Fruit fly (Drosophila melanogaster) whole organism, embryonic: ENCODE measurements around the gene Piezo.

Source experiments
- Atf-2 ChIP-seq: fragments of 200-800 bp; sonication (Bioruptor generic); optimal IDR thresholded peaks from 2 replicates; lab custom pipeline; 2016; ENCODE audit warnings: missing biosample characterization, missing genetic modification characterization
- CG11247 ChIP-seq: fragments of 200-800 bp; sonication (Bioruptor generic); IDR thresholded peaks from 2 replicates; pipeline ENCODE4 v1.3.6; 2022; ENCODE audit warnings: missing biosample characterization, missing genetic modification characterization
- CG12391 ChIP-seq: fragments of 200-800 bp; sonication (Bioruptor generic); optimal IDR thresholded peaks from 3 replicates; lab custom pipeline; 2018; ENCODE audit warnings: missing biosample characterization, mild to moderate bottlenecking, missing genetic modification characterization, moderate library complexity
- CG13775 ChIP-seq: fragments of 200-800 bp; sonication (Bioruptor generic); optimal IDR thresholded peaks from 3 replicates; lab custom pipeline; 2017; ENCODE audit warnings: missing biosample characterization, mild to moderate bottlenecking, missing genetic modification characterization
- CG13894 ChIP-seq: fragments of 200-800 bp; sonication (Bioruptor generic); optimal IDR thresholded peaks from 3 replicates; lab custom pipeline; 2018; ENCODE audit warnings: missing biosample characterization, mild to moderate bottlenecking, missing genetic modification characterization, moderate library complexity
- CG16863 ChIP-seq: fragments of 200-800 bp; sonication (Bioruptor generic); optimal IDR thresholded peaks from 3 replicates; lab custom pipeline; 2016; ENCODE audit warnings: missing biosample characterization, missing genetic modification characterization
- CG17361 ChIP-seq: fragments of 200-800 bp; sonication (Bioruptor generic); IDR thresholded peaks from 3 replicates; pipeline ENCODE4 v1.3.6; 2022; ENCODE audit warnings: missing biosample characterization, missing genetic modification characterization
- CG17829 ChIP-seq: fragments of 200-800 bp; optimal IDR thresholded peaks from 2 replicates; lab custom pipeline; 2019; ENCODE audit warnings: missing biosample characterization, mild to moderate bottlenecking, missing genetic modification characterization, moderate library complexity
- CG1792 ChIP-seq: fragments of 200-800 bp; sonication (Bioruptor generic); optimal IDR thresholded peaks from 2 replicates; lab custom pipeline; 2016; ENCODE audit warnings: missing biosample characterization, missing genetic modification characterization
- CG18476 ChIP-seq: fragments of 200-800 bp; sonication (Bioruptor generic); optimal IDR thresholded peaks from 2 replicates; lab custom pipeline; 2016; ENCODE audit warnings: missing biosample characterization, mild to moderate bottlenecking, missing genetic modification characterization
- CG30431 ChIP-seq: fragments of 200-800 bp; sonication (Bioruptor generic); optimal IDR thresholded peaks from 2 replicates; lab custom pipeline; 2017; ENCODE audit warnings: missing biosample characterization, missing genetic modification characterization
- CG3065 ChIP-seq: fragments of 200-800 bp; sonication (Bioruptor generic); optimal IDR thresholded peaks from 2 replicates; lab custom pipeline; 2016; ENCODE audit warnings: missing biosample characterization, missing genetic modification characterization
- CG31441 ChIP-seq: fragments of 200-800 bp; sonication (Bioruptor generic); IDR thresholded peaks from 2 replicates; pipeline ENCODE4 v1.3.6; 2022; ENCODE audit warnings: missing biosample characterization, missing genetic modification characterization
- CG4730 ChIP-seq: fragments of 200-800 bp; sonication (Bioruptor generic); IDR thresholded peaks from 2 replicates; pipeline ENCODE4 v1.3.6; 2022; ENCODE audit warnings: missing biosample characterization, missing genetic modification characterization
- CG6254 ChIP-seq: fragments of 200-800 bp; sonication (Bioruptor generic); optimal IDR thresholded peaks from 3 replicates; lab custom pipeline; 2017; ENCODE audit warnings: mild to moderate bottlenecking, missing biosample characterization, missing genetic modification reagents, missing genetic modification characterization
- CG7556 ChIP-seq: fragments of 200-800 bp; sonication (Bioruptor generic); optimal IDR thresholded peaks from 2 replicates; lab custom pipeline; 2017; ENCODE audit warnings: missing biosample characterization, mild to moderate bottlenecking, missing genetic modification characterization
- CG8388 ChIP-seq: fragments of 200-800 bp; sonication (Bioruptor generic); optimal IDR thresholded peaks from 2 replicates; lab custom pipeline; 2019; ENCODE audit warnings: missing biosample characterization, mild to moderate bottlenecking, missing genetic modification characterization, moderate library complexity
- CHES-1-like ChIP-seq: fragments of 200-800 bp; sonication (Bioruptor generic); optimal IDR thresholded peaks from 2 replicates; lab custom pipeline; 2016; ENCODE audit warnings: missing biosample characterization, missing genetic modification characterization
- CkIIα-i1 ChIP-seq: fragments of 200-800 bp; sonication (Bioruptor generic); IDR thresholded peaks from 2 replicates; pipeline ENCODE4 v1.3.6; 2022; ENCODE audit warnings: missing biosample characterization, missing genetic modification characterization
- D19A ChIP-seq: fragments of 200-800 bp; optimal IDR thresholded peaks from 3 replicates; lab custom pipeline; 2019; ENCODE audit warnings: missing biosample characterization, mild to moderate bottlenecking, missing genetic modification characterization, moderate library complexity
- Drgx ChIP-seq: fragments of 200-800 bp; sonication (Bioruptor generic); IDR thresholded peaks from 2 replicates; pipeline ENCODE4 v1.3.6; 2022; ENCODE audit warnings: missing biosample characterization, missing genetic modification characterization
- Fer1 ChIP-seq: fragments of 200-800 bp; sonication (Bioruptor generic); optimal IDR thresholded peaks from 2 replicates; lab custom pipeline; 2017; ENCODE audit warnings: missing biosample characterization, mild to moderate bottlenecking, missing genetic modification characterization
- GATAe ChIP-seq: fragments of 200-800 bp; sonication (Bioruptor generic); conservative IDR thresholded peaks from 2 replicates; pipeline ENCODE4 v1.3.6; 2022; ENCODE audit warnings: missing biosample characterization, missing genetic modification characterization
- HmgD ChIP-seq: fragments of 200-800 bp; sonication (Bioruptor generic); optimal IDR thresholded peaks from 3 replicates; lab custom pipeline; 2016; ENCODE audit warnings: missing biosample characterization, missing genetic modification characterization
- HmgZ ChIP-seq: fragments of 200-800 bp; sonication (Bioruptor generic); optimal IDR thresholded peaks from 2 replicates; lab custom pipeline; 2018; ENCODE audit warnings: missing biosample characterization, mild to moderate bottlenecking, missing genetic modification characterization
- Hmr ChIP-seq: fragments of 200-800 bp; sonication (Bioruptor generic); optimal IDR thresholded peaks from 3 replicates; lab custom pipeline; 2017; ENCODE audit warnings: mild to moderate bottlenecking, missing biosample characterization, missing genetic modification reagents, missing genetic modification characterization
- Lpt ChIP-seq: fragments of >200 bp; optimal IDR thresholded peaks from 2 replicates; lab custom pipeline; 2018; ENCODE audit warnings: missing biosample characterization, missing genetic modification characterization
- Neu2 ChIP-seq: fragments of 200-800 bp; sonication (Bioruptor generic); optimal IDR thresholded peaks from 3 replicates; lab custom pipeline; 2016; ENCODE audit warnings: missing biosample characterization, missing genetic modification characterization, borderline replicate concordance
- Nf-YC ChIP-seq: fragments of 200-800 bp; optimal IDR thresholded peaks from 3 replicates; lab custom pipeline; 2019; ENCODE audit warnings: missing biosample characterization, mild to moderate bottlenecking, missing genetic modification characterization, moderate library complexity
- Oaz ChIP-seq: fragments of 200-800 bp; sonication (Bioruptor generic); IDR thresholded peaks from 2 replicates; pipeline ENCODE4 v1.3.6; 2022; ENCODE audit warnings: missing biosample characterization, missing genetic modification characterization
- Sry-β ChIP-seq: fragments of 200-800 bp; sonication (Bioruptor generic); optimal IDR thresholded peaks from 2 replicates; lab custom pipeline; 2018; ENCODE audit warnings: missing biosample characterization, mild to moderate bottlenecking, missing genetic modification characterization, moderate library complexity
- Sry-δ ChIP-seq: fragments of 200-800 bp; sonication (Bioruptor generic); optimal IDR thresholded peaks from 2 replicates; lab custom pipeline; 2016; ENCODE audit warnings: missing biosample characterization, missing genetic modification characterization
- Trl ChIP-seq, 3 experiments: fragments of >200 bp in 2 of 3; fragments of 200-800 bp in 1 of 3; sonication (Bioruptor generic) in 1 of 3; optimal IDR thresholded peaks; 2 replicates in 1 of 3; 3 replicates in 2 of 3; lab custom pipeline; 2016 to 2017; ENCODE audit warnings: missing biosample characterization in 1 of 3, missing genetic modification characterization in 1 of 3
- amos ChIP-seq: fragments of 200-800 bp; sonication (Bioruptor generic); IDR thresholded peaks from 2 replicates; pipeline ENCODE4 v1.3.6; 2022; ENCODE audit warnings: missing biosample characterization, missing genetic modification characterization; ENCODE audit not compliant: partially characterized antibody
- ase ChIP-seq: fragments of 200-800 bp; sonication (Bioruptor generic); IDR thresholded peaks from 3 replicates; pipeline ENCODE4 v1.3.6; 2022; ENCODE audit warnings: missing biosample characterization, missing genetic modification characterization
- az2 ChIP-seq: fragments of 200-800 bp; sonication (Bioruptor generic); optimal IDR thresholded peaks from 3 replicates; lab custom pipeline; 2016; ENCODE audit warnings: missing biosample characterization, missing genetic modification characterization
- bigmax ChIP-seq: fragments of 200-800 bp; sonication (Bioruptor generic); optimal IDR thresholded peaks from 2 replicates; lab custom pipeline; 2018; ENCODE audit warnings: missing biosample characterization, mild to moderate bottlenecking, missing genetic modification characterization
- bsh ChIP-seq, 2 experiments: fragments of 200-800 bp; sonication (Bioruptor generic); optimal IDR thresholded peaks; 2 replicates each; lab custom pipeline; 2017 to 2018; ENCODE audit warnings: mild to moderate bottlenecking in 2 of 2, missing biosample characterization in 2 of 2, missing genetic modification characterization in 2 of 2, moderate library complexity in 1 of 2
- btn ChIP-seq: fragments of 200-800 bp; sonication (Bioruptor generic); optimal IDR thresholded peaks from 2 replicates; lab custom pipeline; 2016; ENCODE audit warnings: missing biosample characterization, missing genetic modification characterization
- chm ChIP-seq: fragments of 200-800 bp; sonication (Bioruptor generic); IDR thresholded peaks from 2 replicates; pipeline ENCODE4 v1.3.6; 2022; ENCODE audit warnings: missing biosample characterization, missing genetic modification characterization
- dpn ChIP-seq, 2 experiments: fragments of 200-800 bp; sonication (Bioruptor generic); optimal IDR thresholded peaks; 3 replicates each; lab custom pipeline; 2016; ENCODE audit warnings: missing biosample characterization in 2 of 2, missing genetic modification characterization in 2 of 2
- ems ChIP-seq: fragments of 200-800 bp; sonication (Bioruptor generic); optimal IDR thresholded peaks from 3 replicates; lab custom pipeline; 2016; ENCODE audit warnings: missing biosample characterization, missing genetic modification characterization
- fd96Cb ChIP-seq: fragments of 200-800 bp; sonication (Bioruptor generic); optimal IDR thresholded peaks from 2 replicates; lab custom pipeline; 2018; ENCODE audit warnings: missing biosample characterization, mild to moderate bottlenecking, missing genetic modification characterization, moderate library complexity
- jumu ChIP-seq: fragments of 200-800 bp; sonication (Bioruptor generic); optimal IDR thresholded peaks from 3 replicates; lab custom pipeline; 2016; ENCODE audit warnings: missing biosample characterization, missing genetic modification characterization
- nau ChIP-seq: fragments of 200-800 bp; sonication (Bioruptor generic); optimal IDR thresholded peaks from 3 replicates; lab custom pipeline; 2017; ENCODE audit warnings: missing biosample characterization, mild to moderate bottlenecking, missing genetic modification characterization, missing genetic modification reagents
- pfk ChIP-seq: fragments of 200-800 bp; sonication (Bioruptor generic); optimal IDR thresholded peaks from 2 replicates; lab custom pipeline; 2018; ENCODE audit warnings: missing biosample characterization, mild to moderate bottlenecking, missing genetic modification characterization, moderate library complexity
- pros ChIP-seq: fragments of 200-800 bp; sonication (Bioruptor generic); optimal IDR thresholded peaks from 3 replicates; lab custom pipeline; 2019; ENCODE audit warnings: missing biosample characterization, mild to moderate bottlenecking, missing genetic modification characterization, moderate library complexity
- sc ChIP-seq, 3 experiments: fragments of >200 bp in 2 of 3; fragments of 200-800 bp in 1 of 3; sonication (Bioruptor generic) in 1 of 3; optimal IDR thresholded peaks; 2 replicates in 2 of 3; 3 replicates in 1 of 3; lab custom pipeline; 2017; ENCODE audit warnings: mild to moderate bottlenecking in 1 of 3, missing biosample characterization in 1 of 3, missing genetic modification characterization in 1 of 3, missing genetic modification reagents in 1 of 3
- unc-4 ChIP-seq: fragments of 200-800 bp; sonication (Bioruptor generic); IDR thresholded peaks from 2 replicates; pipeline ENCODE4 v1.3.6; 2022; ENCODE audit warnings: missing biosample characterization, missing genetic modification characterization; ENCODE audit not compliant: partially characterized antibody

Piezo gene

DNA sequence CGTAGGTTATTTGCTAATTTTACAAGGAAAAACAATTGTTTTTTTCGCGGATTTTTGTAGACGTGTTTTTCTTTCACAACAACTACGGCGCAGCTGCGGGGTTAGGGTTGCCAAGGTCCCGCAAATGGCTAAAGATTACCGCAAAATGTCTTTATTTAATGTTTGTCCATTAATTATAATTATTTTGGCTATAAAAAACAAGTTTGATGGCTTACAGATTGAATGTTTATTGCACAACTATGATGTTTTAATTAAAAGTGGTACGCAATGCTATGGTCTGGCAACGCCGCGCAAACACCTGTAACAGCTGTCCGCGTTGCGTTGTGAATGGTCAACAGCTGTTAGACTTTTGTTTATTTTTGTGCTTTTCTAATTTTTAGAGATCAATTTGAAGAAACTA, 6.2 kb upstream of the Piezo start (continued):
- TF ChIP-seq HmgZ (tag; lab: Kevin White, UChicago) = peak; percentile 80
- TF ChIP-seq D19A (tag; lab: Kevin White, UChicago) = peak; percentile 29
- peak; percentile 75 for TF ChIP-seq CG18476 (GFP tag; lab: Kevin White, UChicago)
- TF ChIP-seq az2 (GFP tag; lab: Kevin White, UChicago) = peak; percentile 62
- peak; percentile 25 for TF ChIP-seq CG3065 (GFP tag; lab: Kevin White, UChicago)
- no peak for TF ChIP-seq Oaz
- no peak for TF ChIP-seq pros (GFP tag; lab: Kevin White, UChicago)
- peak; percentile 54; the same call in 1 of the 2 replicates for TF ChIP-seq CG4730 (GFP tag; lab: Robert Waterston, UW)
- TF ChIP-seq HmgD (GFP tag; lab: Kevin White, UChicago) = peak; percentile 9
- peak; percentile 82 for TF ChIP-seq jumu
- peak; percentile 28; the same call in 1 of the 2 replicates for TF ChIP-seq amos (GFP tag; lab: Robert Waterston, UW)
- TF ChIP-seq CG16863 (GFP tag; lab: Kevin White, UChicago) = peak; percentile 62
- TF ChIP-seq CG1792 (GFP tag; lab: Kevin White, UChicago) = peak; percentile 25
- no peak for TF ChIP-seq Lpt
- TF ChIP-seq CG11247 (GFP tag; lab: Robert Waterston, UW) = 0 out of 2 replicates have a peak, but pooled peaks have one; percentile 52
- TF ChIP-seq Hmr (GFP tag; lab: Kevin White, UChicago) = peak; percentile 74
- peak; percentile 16 for TF ChIP-seq CG30431 (GFP tag; lab: Kevin White, UChicago)
- peak; percentile 42 for TF ChIP-seq Sry-δ (GFP tag; lab: Kevin White, UChicago)
- TF ChIP-seq CG12391 (tag; lab: Kevin White, UChicago) = peak; percentile 75
- TF ChIP-seq Nf-YC = peak; percentile 69
- peak; percentile 68 for TF ChIP-seq Fer1 (GFP tag; lab: Kevin White, UChicago)
- no peak for TF ChIP-seq bigmax (GFP tag; lab: Kevin White, UChicago)
- no peak for TF ChIP-seq GATAe (GFP tag; lab: Robert Waterston, UW)
- TF ChIP-seq fd96Cb (tag; lab: Kevin White, UChicago) = peak; percentile 59
- TF ChIP-seq nau (GFP tag; lab: Kevin White, UChicago) = peak; percentile 57
- no peak for TF ChIP-seq bsh (GFP tag; optimal IDR thresholded peaks at IDR 0.05; lab: Kevin White, UChicago)
- TF ChIP-seq CG6254 (GFP tag; lab: Kevin White, UChicago) = no peak
- TF ChIP-seq CG17829 = peak; percentile 61
- TF ChIP-seq btn (GFP tag; lab: Kevin White, UChicago) = peak; percentile 21
- peak; percentile 70 for TF ChIP-seq Drgx (GFP tag; lab: Robert Waterston, UW)
- TF ChIP-seq ems (GFP tag; lab: Kevin White, UChicago) = peak; percentile 78
- TF ChIP-seq ase (GFP tag; lab: Robert Waterston, UW) = 0 out of 3 replicates have a peak, but pooled peaks have one; percentile 47
- peak; percentile 70 for TF ChIP-seq CG31441
- no peak for TF ChIP-seq pfk (GFP tag; lab: Kevin White, UChicago)
- TF ChIP-seq Trl (optimal IDR thresholded peaks at IDR 0.05; lab: Kevin White, UChicago) = no peak
- peak; percentile 77 for TF ChIP-seq Trl (GFP tag; optimal IDR thresholded peaks at IDR 0.05; lab: Kevin White, UChicago)
- TF ChIP-seq sc (optimal IDR thresholded peaks at IDR 0.05; lab: Kevin White, UChicago) = no peak
- peak; percentile 12 for TF ChIP-seq sc (GFP tag; optimal IDR thresholded peaks at IDR 0.05; lab: Kevin White, UChicago)
- TF ChIP-seq CkIIα-i1 (GFP tag; lab: Robert Waterston, UW) = no peak
- TF ChIP-seq CG17361 (GFP tag; lab: Robert Waterston, UW) = peak; percentile 70
- peak; percentile 25 for TF ChIP-seq Sry-β (GFP tag; lab: Kevin White, UChicago)
- peak; percentile 41 for TF ChIP-seq CG8388 (GFP tag; lab: Kevin White, UChicago)
- peak; percentile 73 for TF ChIP-seq CG13775 (GFP tag; lab: Kevin White, UChicago)
- 0 out of 2 replicates have a peak, but pooled peaks have one; percentile 18 for TF ChIP-seq chm (GFP tag; lab: Robert Waterston, UW)
- peak; percentile 71 to 76 for TF ChIP-seq dpn (GFP tag; optimal IDR thresholded peaks at IDR 0.05; lab: Kevin White, UChicago)
- TF ChIP-seq CHES-1-like = peak; percentile 71
- peak; percentile 71 for TF ChIP-seq CG13894 (tag; lab: Kevin White, UChicago)
- peak; percentile 26 for TF ChIP-seq Atf-2 (GFP tag; lab: Kevin White, UChicago)
- 0 out of 2 replicates have a peak, but pooled peaks have one; percentile 35 for TF ChIP-seq unc-4 (GFP tag; lab: Robert Waterston, UW)
- no peak for TF ChIP-seq Neu2 (GFP tag; lab: Kevin White, UChicago)
- peak; percentile 61 for TF ChIP-seq CG7556 (GFP tag; lab: Kevin White, UChicago)
